Worm (Caenorhabditis elegans) whole organism, L3 larva: ENCODE data around the gene Y57G11C.22.

Experiments used
- ama-1 ChIP-seq: fragments of 150-350 bp; optimal IDR thresholded peaks from 2 replicates; lab custom pipeline; 2018
- eor-1 ChIP-seq, 2 experiments: fragments of 150-350 bp; optimal IDR thresholded peaks; 2 replicates each; lab custom pipeline; 2014 to 2018; ENCODE audit warnings: missing biosample characterization in 2 of 2, missing genetic modification characterization in 2 of 2
- fkh-10 ChIP-seq: sonication (generic microtip); optimal IDR thresholded peaks from 2 replicates; lab custom pipeline; 2017; ENCODE audit warnings: missing biosample characterization, missing genetic modification reagents, missing genetic modification characterization
- fos-1 ChIP-seq: fragments of 150-350 bp; optimal IDR thresholded peaks from 2 replicates; lab custom pipeline; 2014; ENCODE audit warnings: missing biosample characterization, missing genetic modification characterization

DNA sequence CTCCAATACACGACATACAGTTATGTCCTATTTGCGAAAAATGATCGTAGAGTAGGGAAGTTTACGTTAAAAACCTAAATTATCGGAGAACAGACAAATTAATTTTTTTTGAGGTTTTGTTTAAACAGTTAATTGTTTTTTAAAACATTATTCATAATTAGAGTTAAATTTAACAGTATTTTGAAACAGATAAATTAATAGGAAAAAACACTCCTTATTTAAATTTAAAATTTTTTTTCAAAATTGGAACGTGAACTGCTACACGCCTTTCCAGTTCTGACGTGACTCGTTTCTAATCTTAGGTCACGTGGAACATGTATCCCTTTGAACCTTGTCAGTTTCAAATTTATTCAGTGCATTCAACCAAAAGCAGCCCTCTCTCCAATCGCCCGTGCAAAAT, 16.7 kb downstream of the Y57G11C.22 start, which contains the start of gene Y57G11C.52:
- no peak for TF ChIP-seq fkh-10 (GFP tag; lab: Kevin White, UChicago)
- no peak for TF ChIP-seq eor-1 (tag; optimal IDR thresholded peaks at IDR 0.05; lab: Kevin White, UChicago)
- no peak for TF ChIP-seq fos-1 (tag; lab: Kevin White, UChicago)
- no peak for TF ChIP-seq ama-1 (lab: Kevin White, UChicago)
